Fruit fly (Drosophila melanogaster): ENCODE measurements around the gene Mvl.

- TF ChIP-seq CG8478 (optimal IDR thresholded peaks at IDR 0.05) (no peak), CTCF (optimal IDR thresholded peaks at IDR 0.05) (peak; percentile 30 to 49)
Observed at dm6 chr3R:21073141-21073540, 12.5 kb upstream of the Mvl start, which contains the start of gene r-l.
